Fruit fly (Drosophila melanogaster) whole organism, embryonic: Measurements from ENCODE around the gene CG5921.
A peak's percentile ranks its signal among the peaks of the same experiment; 100 is the strongest.

Experiments
- Aef1 ChIP-seq: fragments of 200-800 bp; sonication (Bioruptor generic); IDR thresholded peaks from 3 replicates; pipeline ENCODE4 v1.3.6; 2022; ENCODE audit warnings: missing biosample characterization, missing genetic modification characterization
- Antp ChIP-seq: fragments of 200-800 bp; sonication (Bioruptor generic); optimal IDR thresholded peaks from 3 replicates; lab custom pipeline; 2016; ENCODE audit warnings: missing biosample characterization, missing genetic modification characterization
- Atf6 ChIP-seq: fragments of 200-800 bp; sonication (Bioruptor generic); IDR thresholded peaks from 2 replicates; pipeline ENCODE4 v1.3.6; 2022; ENCODE audit warnings: missing biosample characterization, missing genetic modification characterization
- B-H1 ChIP-seq: fragments of 200-800 bp; sonication (Bioruptor generic); IDR thresholded peaks from 3 replicates; pipeline ENCODE4 v1.3.6; 2022; ENCODE audit warnings: missing biosample characterization, missing genetic modification characterization
- Bdp1 ChIP-seq: fragments of 200-800 bp; sonication (Bioruptor generic); optimal IDR thresholded peaks from 3 replicates; lab custom pipeline; 2016; ENCODE audit warnings: missing biosample characterization, missing genetic modification characterization
- Blimp-1 ChIP-seq: fragments of 200-800 bp; sonication (Bioruptor generic); optimal IDR thresholded peaks from 3 replicates; lab custom pipeline; 2018; ENCODE audit warnings: missing biosample characterization, missing genetic modification characterization, mild to moderate bottlenecking, moderate library complexity, missing genetic modification reagents
- CG10147 ChIP-seq: fragments of 200-800 bp; sonication (Bioruptor generic); optimal IDR thresholded peaks from 2 replicates; lab custom pipeline; 2019; ENCODE audit warnings: missing biosample characterization, mild to moderate bottlenecking, missing genetic modification characterization, moderate library complexity
- CG10431 ChIP-seq: fragments of 200-800 bp; sonication (Bioruptor generic); optimal IDR thresholded peaks from 3 replicates; lab custom pipeline; 2018; ENCODE audit warnings: missing biosample characterization, mild to moderate bottlenecking, missing genetic modification characterization
- CG10565 ChIP-seq: fragments of 200-800 bp; sonication (Bioruptor generic); optimal IDR thresholded peaks from 3 replicates; lab custom pipeline; 2016; ENCODE audit warnings: missing biosample characterization, mild to moderate bottlenecking, missing genetic modification characterization
- CG11085 ChIP-seq: fragments of 200-800 bp; sonication (Bioruptor generic); IDR thresholded peaks from 2 replicates; pipeline ENCODE4 v1.3.6; 2022; ENCODE audit warnings: missing biosample characterization, missing genetic modification characterization
- CG11456 ChIP-seq: fragments of 200-800 bp; sonication (Bioruptor generic); IDR thresholded peaks from 3 replicates; pipeline ENCODE4 v1.3.6; 2022; ENCODE audit warnings: missing biosample characterization, missing genetic modification characterization
- CG13775 ChIP-seq: fragments of 200-800 bp; sonication (Bioruptor generic); optimal IDR thresholded peaks from 3 replicates; lab custom pipeline; 2017; ENCODE audit warnings: missing biosample characterization, mild to moderate bottlenecking, missing genetic modification characterization
- CG1529 ChIP-seq: fragments of 200-800 bp; sonication (Bioruptor generic); optimal IDR thresholded peaks from 3 replicates; lab custom pipeline; 2018; ENCODE audit warnings: missing biosample characterization, missing genetic modification characterization
- CG15514 ChIP-seq: fragments of 200-800 bp; sonication (Bioruptor generic); optimal IDR thresholded peaks from 3 replicates; lab custom pipeline; 2017; ENCODE audit warnings: missing biosample characterization, missing genetic modification characterization, mild to moderate bottlenecking, moderate library complexity, missing genetic modification reagents
- CG1603 ChIP-seq: fragments of 200-800 bp; sonication (Bioruptor generic); optimal IDR thresholded peaks from 2 replicates; lab custom pipeline; 2019; ENCODE audit warnings: missing biosample characterization, mild to moderate bottlenecking, missing genetic modification characterization, moderate library complexity
- CG1647 ChIP-seq: fragments of 200-800 bp; sonication (Bioruptor generic); optimal IDR thresholded peaks from 3 replicates; lab custom pipeline; 2016; ENCODE audit warnings: missing biosample characterization, missing genetic modification characterization
- CG2678 ChIP-seq: fragments of 200-800 bp; sonication (Bioruptor generic); optimal IDR thresholded peaks from 3 replicates; lab custom pipeline; 2019; ENCODE audit warnings: missing biosample characterization, mild to moderate bottlenecking, missing genetic modification characterization, moderate library complexity
- CG34224 ChIP-seq: fragments of 200-800 bp; sonication (Bioruptor generic); IDR thresholded peaks from 3 replicates; pipeline ENCODE4 v1.3.6; 2022; ENCODE audit warnings: missing biosample characterization, missing genetic modification characterization; ENCODE audit not compliant: partially characterized antibody
- CG3838 ChIP-seq: fragments of 200-800 bp; sonication (Bioruptor generic); optimal IDR thresholded peaks from 3 replicates; lab custom pipeline; 2016; ENCODE audit warnings: missing biosample characterization, missing genetic modification characterization
- CG3847 ChIP-seq: fragments of 200-800 bp; sonication (Bioruptor generic); IDR thresholded peaks from 2 replicates; pipeline ENCODE4 v1.3.6; 2022; ENCODE audit warnings: missing biosample characterization, missing genetic modification characterization
- CG4617 ChIP-seq: fragments of 200-800 bp; sonication (Bioruptor generic); optimal IDR thresholded peaks from 3 replicates; lab custom pipeline; 2016; ENCODE audit warnings: missing biosample characterization, missing genetic modification characterization, borderline replicate concordance
- CG4820 ChIP-seq: fragments of 200-800 bp; sonication (Bioruptor generic); optimal IDR thresholded peaks from 3 replicates; lab custom pipeline; 2016; ENCODE audit warnings: missing biosample characterization, missing genetic modification characterization
- CG6272 ChIP-seq: fragments of 200-800 bp; sonication (Bioruptor generic); IDR thresholded peaks from 2 replicates; pipeline ENCODE4 v1.3.6; 2022; ENCODE audit warnings: missing biosample characterization, missing genetic modification characterization
- CG6654 ChIP-seq: fragments of 200-800 bp; sonication (Bioruptor generic); optimal IDR thresholded peaks from 2 replicates; lab custom pipeline; 2017; ENCODE audit warnings: missing biosample characterization, mild to moderate bottlenecking, missing genetic modification characterization
- CG7372 ChIP-seq: fragments of 200-800 bp; sonication (Bioruptor generic); IDR thresholded peaks from 2 replicates; pipeline ENCODE4 v1.3.6; 2022; ENCODE audit warnings: missing biosample characterization, missing genetic modification characterization
- CG7928 ChIP-seq: fragments of 200-800 bp; sonication (Bioruptor generic); optimal IDR thresholded peaks from 2 replicates; lab custom pipeline; 2017; ENCODE audit warnings: missing biosample characterization, mild to moderate bottlenecking, missing genetic modification characterization
- CG9817 ChIP-seq: fragments of 200-800 bp; sonication (Bioruptor generic); optimal IDR thresholded peaks from 2 replicates; lab custom pipeline; 2018; ENCODE audit warnings: missing biosample characterization, mild to moderate bottlenecking, missing genetic modification characterization, moderate library complexity
- Dref ChIP-seq: fragments of 200-800 bp; sonication (Bioruptor generic); IDR thresholded peaks from 2 replicates; pipeline ENCODE4 v1.3.6; 2022; ENCODE audit warnings: missing biosample characterization, missing genetic modification characterization
- Gug ChIP-seq: fragments of 200-800 bp; sonication (Bioruptor generic); IDR thresholded peaks from 4 replicates; pipeline ENCODE4 v1.3.6; 2022; ENCODE audit warnings: missing biosample characterization, missing genetic modification characterization
- HmgD ChIP-seq: fragments of 200-800 bp; sonication (Bioruptor generic); optimal IDR thresholded peaks from 3 replicates; lab custom pipeline; 2016; ENCODE audit warnings: missing biosample characterization, missing genetic modification characterization
- Hr39 ChIP-seq: fragments of >200 bp; optimal IDR thresholded peaks from 2 replicates; lab custom pipeline; 2017
- Kr ChIP-seq: fragments of 200-800 bp; sonication (Bioruptor generic); optimal IDR thresholded peaks from 2 replicates; lab custom pipeline; 2017; ENCODE audit warnings: missing biosample characterization, mild to moderate bottlenecking, missing genetic modification characterization
- Lim3 ChIP-seq: fragments of 200-800 bp; sonication (Bioruptor generic); IDR thresholded peaks from 2 replicates; pipeline ENCODE4 v1.3.6; 2022; ENCODE audit warnings: missing biosample characterization, missing genetic modification characterization
- MBD-R2 ChIP-seq: fragments of 200-800 bp; sonication (Bioruptor generic); IDR thresholded peaks from 2 replicates; pipeline ENCODE4 v1.3.6; 2022; ENCODE audit warnings: missing biosample characterization, missing genetic modification characterization
- Oaz ChIP-seq: fragments of 200-800 bp; sonication (Bioruptor generic); IDR thresholded peaks from 2 replicates; pipeline ENCODE4 v1.3.6; 2022; ENCODE audit warnings: missing biosample characterization, missing genetic modification characterization
- Scr ChIP-seq: fragments of 200-800 bp; sonication (Bioruptor generic); IDR thresholded peaks from 2 replicates; pipeline ENCODE4 v1.3.6; 2022; ENCODE audit warnings: missing biosample characterization, missing genetic modification characterization; ENCODE audit not compliant: partially characterized antibody
- Trl ChIP-seq, 3 experiments: fragments of >200 bp in 2 of 3; fragments of 200-800 bp in 1 of 3; sonication (Bioruptor generic) in 1 of 3; optimal IDR thresholded peaks; 2 replicates in 1 of 3; 3 replicates in 2 of 3; lab custom pipeline; 2016 to 2017; ENCODE audit warnings: missing biosample characterization in 1 of 3, missing genetic modification characterization in 1 of 3
- ap ChIP-seq: fragments of 200-800 bp; sonication (Bioruptor generic); IDR thresholded peaks from 2 replicates; pipeline ENCODE4 v1.3.6; 2022; ENCODE audit warnings: missing biosample characterization, missing genetic modification characterization
- chif ChIP-seq, 2 experiments: fragments of 200-800 bp; sonication (Bioruptor generic); optimal IDR thresholded peaks; 3 replicates each; lab custom pipeline; 2016; ENCODE audit warnings: missing biosample characterization in 2 of 2, missing genetic modification characterization in 2 of 2
- gcm ChIP-seq: fragments of 200-800 bp; sonication (Bioruptor generic); optimal IDR thresholded peaks from 2 replicates; lab custom pipeline; 2019; ENCODE audit warnings: missing biosample characterization, mild to moderate bottlenecking, missing genetic modification characterization, moderate library complexity
- ind ChIP-seq: fragments of 200-800 bp; sonication (Bioruptor generic); optimal IDR thresholded peaks from 3 replicates; lab custom pipeline; 2016; ENCODE audit warnings: missing biosample characterization, missing genetic modification characterization
- kah ChIP-seq: fragments of 200-800 bp; sonication (Bioruptor generic); optimal IDR thresholded peaks from 2 replicates; lab custom pipeline; 2018; ENCODE audit warnings: missing biosample characterization, mild to moderate bottlenecking, missing genetic modification characterization
- oc ChIP-seq: fragments of 200-800 bp; sonication (Bioruptor generic); optimal IDR thresholded peaks from 2 replicates; lab custom pipeline; 2018; ENCODE audit warnings: missing biosample characterization, mild to moderate bottlenecking, missing genetic modification characterization, moderate library complexity
- odd ChIP-seq: fragments of 200-800 bp; sonication (Bioruptor generic); optimal IDR thresholded peaks from 2 replicates; lab custom pipeline; 2017; ENCODE audit warnings: missing biosample characterization, mild to moderate bottlenecking, missing genetic modification characterization
- pnt ChIP-seq: fragments of 200-800 bp; sonication (Bioruptor generic); optimal IDR thresholded peaks from 3 replicates; lab custom pipeline; 2016; ENCODE audit warnings: missing biosample characterization, missing genetic modification characterization
- prd ChIP-seq, 3 experiments: fragments of >200 bp in 2 of 3; fragments of 200-800 bp in 1 of 3; sonication (Bioruptor generic) in 1 of 3; optimal IDR thresholded peaks in 2 of 3; IDR thresholded peaks in 1 of 3; 2 replicates in 2 of 3; 3 replicates in 1 of 3; pipeline versions ENCODE4 v1.3.6 to Lab custom; 2017 to 2022; ENCODE audit warnings: missing biosample characterization in 1 of 3, missing genetic modification characterization in 1 of 3
- psq ChIP-seq: fragments of 200-800 bp; sonication (Bioruptor generic); optimal IDR thresholded peaks from 2 replicates; lab custom pipeline; 2017; ENCODE audit warnings: missing biosample characterization, missing genetic modification characterization
- sim ChIP-seq: fragments of 200-800 bp; sonication (Bioruptor generic); IDR thresholded peaks from 2 replicates; pipeline ENCODE4 v1.3.6; 2022; ENCODE audit warnings: missing biosample characterization, missing genetic modification characterization
- sna ChIP-seq: fragments of 200-800 bp; sonication (Bioruptor generic); IDR thresholded peaks from 2 replicates; pipeline ENCODE4 v1.3.6; 2022; ENCODE audit warnings: missing biosample characterization, missing genetic modification characterization; ENCODE audit not compliant: partially characterized antibody
- tup ChIP-seq: fragments of 200-800 bp; sonication (Bioruptor generic); optimal IDR thresholded peaks from 2 replicates; lab custom pipeline; 2016; ENCODE audit warnings: missing biosample characterization, mild to moderate bottlenecking, missing genetic modification characterization, moderate library complexity
- zf30C ChIP-seq: fragments of 200-800 bp; sonication (Bioruptor generic); optimal IDR thresholded peaks from 3 replicates; lab custom pipeline; 2018; ENCODE audit warnings: missing biosample characterization, mild to moderate bottlenecking, missing genetic modification characterization

The CG5921 gene

DNA sequence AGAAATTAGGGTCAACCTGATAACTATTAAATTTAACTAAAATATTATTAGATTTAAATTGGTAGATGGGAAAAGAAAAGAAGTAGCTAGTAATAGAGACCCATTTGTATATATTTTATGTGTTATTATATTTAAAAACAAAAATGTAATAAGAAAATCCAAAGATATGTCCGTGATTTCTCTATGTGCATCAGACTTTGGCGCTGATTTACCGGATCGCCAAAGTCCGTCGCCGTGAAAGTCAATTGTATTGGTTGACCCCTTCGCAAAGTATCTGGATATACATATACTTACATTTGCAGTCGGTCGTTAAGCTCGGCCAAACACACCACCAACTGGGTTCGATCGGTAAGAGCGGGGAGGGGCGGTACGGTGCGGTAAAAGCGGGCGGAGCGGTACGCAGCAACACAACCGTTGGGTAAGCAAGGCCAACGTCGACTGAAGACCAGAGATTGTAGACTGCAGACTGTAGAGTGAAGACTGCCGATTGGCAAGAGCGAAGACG is 26.5 kb downstream of the CG5921 start (continued):
- no peak for TF ChIP-seq CG1647 (GFP tag; lab: Kevin White, UChicago)
- peak; percentile 8 for TF ChIP-seq CG10431 (GFP tag; lab: Kevin White, UChicago)
- TF ChIP-seq Oaz (GFP tag; lab: Robert Waterston, UW) = no peak
- no peak for TF ChIP-seq CG10147 (GFP tag; lab: Kevin White, UChicago)
- no peak for TF ChIP-seq Kr (GFP tag; lab: Kevin White, UChicago)
- no peak for TF ChIP-seq odd (GFP tag; lab: Kevin White, UChicago)
- no peak for TF ChIP-seq HmgD (GFP tag; lab: Kevin White, UChicago)
- no peak for TF ChIP-seq CG4820
- TF ChIP-seq tup = no peak
- peak; percentile 35; the same call in 1 of the 2 replicates for TF ChIP-seq ap (GFP tag; lab: Robert Waterston, UW)
- TF ChIP-seq gcm = peak; percentile 12
- TF ChIP-seq Aef1 (GFP tag; lab: Robert Waterston, UW) = no peak
- peak; percentile 56 for TF ChIP-seq CG2678 (tag; lab: Kevin White, UChicago)
- TF ChIP-seq CG3847 (GFP tag; lab: Robert Waterston, UW) = no peak
- no peak for TF ChIP-seq CG11085
- TF ChIP-seq Dref (GFP tag; lab: Robert Waterston, UW) = no peak
- TF ChIP-seq Hr39 (lab: Kevin White, UChicago) = no peak
- TF ChIP-seq Scr (GFP tag; lab: Robert Waterston, UW) = no peak
- no peak for TF ChIP-seq Bdp1 (GFP tag; lab: Kevin White, UChicago)
- no peak for TF ChIP-seq CG10565 (GFP tag; lab: Kevin White, UChicago)
- no peak for TF ChIP-seq CG6272 (GFP tag; lab: Robert Waterston, UW)
- no peak for TF ChIP-seq kah (GFP tag; lab: Kevin White, UChicago)
- no peak for TF ChIP-seq MBD-R2 (GFP tag; lab: Robert Waterston, UW)
- no peak for TF ChIP-seq CG6654
- TF ChIP-seq Lim3 (GFP tag; lab: Robert Waterston, UW) = no peak
- TF ChIP-seq ind (GFP tag; lab: Kevin White, UChicago) = no peak
- TF ChIP-seq Gug = no peak
- TF ChIP-seq CG1529 (GFP tag; lab: Kevin White, UChicago) = peak; percentile 7
- TF ChIP-seq prd (optimal IDR thresholded peaks at IDR 0.05; lab: Kevin White, UChicago) = no peak
- 0 out of 3 replicates have a peak, but pooled peaks have one; percentile 23 for TF ChIP-seq prd (GFP tag; IDR thresholded peaks at IDR 0.05; lab: Robert Waterston, UW)
- TF ChIP-seq sna (GFP tag; lab: Robert Waterston, UW) = no peak
- TF ChIP-seq CG15514 (GFP tag; lab: Kevin White, UChicago) = no peak
- peak; percentile 78 for TF ChIP-seq Blimp-1 (GFP tag; lab: Kevin White, UChicago)
- no peak for TF ChIP-seq psq (GFP tag; lab: Kevin White, UChicago)
- TF ChIP-seq chif (GFP tag; optimal IDR thresholded peaks at IDR 0.05; lab: Kevin White, UChicago) = no peak
- TF ChIP-seq Atf6 (GFP tag; lab: Robert Waterston, UW) = no peak
- TF ChIP-seq CG4617 (GFP tag; lab: Kevin White, UChicago) = no peak
- TF ChIP-seq CG11456 (GFP tag; lab: Robert Waterston, UW) = no peak
- no peak for TF ChIP-seq CG34224 (GFP tag; lab: Robert Waterston, UW)
- TF ChIP-seq oc (tag; lab: Kevin White, UChicago) = no peak
- no peak for TF ChIP-seq Trl (optimal IDR thresholded peaks at IDR 0.05; lab: Kevin White, UChicago)
- no peak for TF ChIP-seq Trl (GFP tag; optimal IDR thresholded peaks at IDR 0.05; lab: Kevin White, UChicago)
- TF ChIP-seq sim = no peak
- no peak for TF ChIP-seq Antp (GFP tag; lab: Kevin White, UChicago)
- no peak for TF ChIP-seq CG7928 (GFP tag; lab: Kevin White, UChicago)
- no peak for TF ChIP-seq B-H1 (GFP tag; lab: Robert Waterston, UW)
- TF ChIP-seq CG3838 (GFP tag; lab: Kevin White, UChicago) = no peak
- no peak for TF ChIP-seq pnt (GFP tag; lab: Kevin White, UChicago)
- TF ChIP-seq CG13775 (GFP tag; lab: Kevin White, UChicago) = no peak
- no peak for TF ChIP-seq CG7372
- TF ChIP-seq zf30C = no peak
- TF ChIP-seq CG1603 = no peak
- no peak for TF ChIP-seq CG9817
